Worm (Caenorhabditis elegans) whole organism, mixed stage, embryonic: ENCODE measurements around the gene ttm-1.

Experiments used
- lsy-2 ChIP-seq: fragments of 150-350 bp; optimal IDR thresholded peaks from 2 replicates; lab custom pipeline; 2014; ENCODE audit warnings: missing biosample characterization, missing genetic modification characterization
- mep-1 ChIP-seq: fragments of 150-350 bp; optimal IDR thresholded peaks from 2 replicates; lab custom pipeline; 2017; ENCODE audit warnings: missing biosample characterization, missing genetic modification reagents, missing genetic modification characterization, inconsistent platforms
- nhr-237 ChIP-seq: fragments of 150-350 bp; optimal IDR thresholded peaks from 2 replicates; lab custom pipeline; 2014; ENCODE audit warnings: missing biosample characterization, missing genetic modification characterization
- nhr-28 ChIP-seq: fragments of 150-350 bp; optimal IDR thresholded peaks from 2 replicates; lab custom pipeline; 2014; ENCODE audit warnings: missing biosample characterization, missing genetic modification characterization
- unc-39 ChIP-seq: fragments of 150-350 bp; optimal IDR thresholded peaks from 2 replicates; lab custom pipeline; 2014; ENCODE audit warnings: missing biosample characterization, missing genetic modification characterization
- ztf-11 ChIP-seq: fragments of 150-350 bp; optimal IDR thresholded peaks from 2 replicates; lab custom pipeline; 2014; ENCODE audit warnings: missing biosample characterization, missing genetic modification characterization

ce11 chrIII:13011927-13012326 lies 45.1 kb upstream of the ttm-1 start:
- TF ChIP-seq nhr-237 (tag; lab: Kevin White, UChicago) (no peak), nhr-28 (no peak), mep-1 (tag; lab: Kevin White, UChicago) (no peak), lsy-2 (tag; lab: Kevin White, UChicago) (no peak), unc-39 (tag; lab: Kevin White, UChicago) (no peak), ztf-11 (no peak)
